Fruit fly (Drosophila melanogaster) whole organism, pupa: ENCODE measurements around the gene dysf.

Experiments
- CG10348 ChIP-seq: fragments of 200-800 bp; sonication (Bioruptor generic); IDR thresholded peaks from 2 replicates; pipeline ENCODE4 v1.3.6; 2022; ENCODE audit warnings: missing biosample characterization, missing genetic modification characterization
- CG12605 ChIP-seq: fragments of 200-800 bp; sonication (Bioruptor generic); IDR thresholded peaks from 2 replicates; pipeline ENCODE4 v1.3.6; 2022; ENCODE audit warnings: missing biosample characterization, missing genetic modification characterization
- CG13204 ChIP-seq: fragments of 200-800 bp; sonication (Bioruptor generic); optimal IDR thresholded peaks from 2 replicates; lab custom pipeline; 2018; ENCODE audit warnings: missing biosample characterization, mild to moderate bottlenecking, missing genetic modification characterization, moderate library complexity
- CG14655 ChIP-seq: fragments of 200-800 bp; sonication (Bioruptor generic); optimal IDR thresholded peaks from 3 replicates; lab custom pipeline; 2017; ENCODE audit warnings: mild to moderate bottlenecking, missing biosample characterization, missing genetic modification reagents, missing genetic modification characterization
- CG15710 ChIP-seq: fragments of 200-800 bp; sonication (Bioruptor generic); optimal IDR thresholded peaks from 2 replicates; lab custom pipeline; 2018; ENCODE audit warnings: missing biosample characterization, mild to moderate bottlenecking, missing genetic modification characterization, moderate library complexity
- CG17806 ChIP-seq: fragments of 200-800 bp; sonication (Bioruptor generic); optimal IDR thresholded peaks from 2 replicates; lab custom pipeline; 2018; ENCODE audit warnings: missing biosample characterization, mild to moderate bottlenecking, missing genetic modification characterization, moderate library complexity
- CG32121 ChIP-seq: fragments of 200-800 bp; sonication (Bioruptor generic); IDR thresholded peaks from 2 replicates; pipeline ENCODE4 v1.3.6; 2022; ENCODE audit warnings: missing biosample characterization, missing genetic modification characterization
- CG34367 ChIP-seq: fragments of 200-800 bp; sonication (Bioruptor generic); optimal IDR thresholded peaks from 2 replicates; lab custom pipeline; 2018; ENCODE audit warnings: missing biosample characterization, mild to moderate bottlenecking, missing genetic modification characterization
- CG4496 ChIP-seq: fragments of 200-800 bp; sonication (Bioruptor generic); IDR thresholded peaks from 3 replicates; pipeline ENCODE4 v1.3.6; 2022; ENCODE audit warnings: missing biosample characterization, missing genetic modification characterization
- CG8159 ChIP-seq: fragments of 200-800 bp; sonication (Bioruptor generic); optimal IDR thresholded peaks from 3 replicates; lab custom pipeline; 2018; ENCODE audit warnings: missing biosample characterization, mild to moderate bottlenecking, missing genetic modification characterization, moderate library complexity
- CG8301 ChIP-seq: fragments of 200-800 bp; sonication (Bioruptor generic); optimal IDR thresholded peaks from 2 replicates; lab custom pipeline; 2018; ENCODE audit warnings: missing biosample characterization, mild to moderate bottlenecking, missing genetic modification characterization
- CG9948 ChIP-seq: fragments of 200-800 bp; sonication (Bioruptor generic); optimal IDR thresholded peaks from 2 replicates; lab custom pipeline; 2018; ENCODE audit warnings: missing biosample characterization, mild to moderate bottlenecking, missing genetic modification characterization, moderate library complexity
- D1 ChIP-seq: fragments of 200-800 bp; sonication (Bioruptor generic); optimal IDR thresholded peaks from 2 replicates; lab custom pipeline; 2018; ENCODE audit warnings: missing biosample characterization, mild to moderate bottlenecking, missing genetic modification characterization, moderate library complexity
- EcR ChIP-seq: fragments of 200-800 bp; sonication (Bioruptor generic); optimal IDR thresholded peaks from 3 replicates; lab custom pipeline; 2019; ENCODE audit warnings: missing biosample characterization, missing genetic modification characterization, mild to moderate bottlenecking, moderate library complexity, missing genetic modification reagents
- Ets98B ChIP-seq: fragments of 200-800 bp; sonication (Bioruptor generic); IDR thresholded peaks from 2 replicates; pipeline ENCODE4 v1.3.6; 2022; ENCODE audit warnings: missing biosample characterization, missing genetic modification characterization
- Pif1A ChIP-seq: fragments of 200-800 bp; sonication (Bioruptor generic); optimal IDR thresholded peaks from 3 replicates; lab custom pipeline; 2016; ENCODE audit warnings: missing biosample characterization, missing genetic modification characterization
- Pif1B ChIP-seq: fragments of 200-800 bp; sonication (Bioruptor generic); optimal IDR thresholded peaks from 3 replicates; lab custom pipeline; 2016; ENCODE audit warnings: missing biosample characterization, missing genetic modification characterization
- Snoo ChIP-seq: fragments of 200-800 bp; sonication (Bioruptor generic); optimal IDR thresholded peaks from 3 replicates; lab custom pipeline; 2017; ENCODE audit warnings: missing biosample characterization, mild to moderate bottlenecking, missing genetic modification characterization, inconsistent platforms
- fd96Ca ChIP-seq: fragments of 200-800 bp; sonication (Bioruptor generic); IDR thresholded peaks from 3 replicates; pipeline ENCODE4 v1.3.6; 2022; ENCODE audit warnings: missing biosample characterization, missing genetic modification characterization
- gl ChIP-seq: fragments of 200-800 bp; sonication (Bioruptor generic); optimal IDR thresholded peaks from 2 replicates; lab custom pipeline; 2018; ENCODE audit warnings: missing biosample characterization, mild to moderate bottlenecking, missing genetic modification characterization
- rn ChIP-seq: fragments of 200-800 bp; sonication (Bioruptor generic); IDR thresholded peaks from 2 replicates; pipeline ENCODE4 v1.3.6; 2022; ENCODE audit warnings: missing biosample characterization, missing genetic modification characterization

The dysf gene

dm6 chr3R:26052150-26052908 lies 46.2 kb downstream of the dysf start, which contains the start of the genes Exo84 and Vps2:
Gene Exo84, minus strand, starts transcription at chr3R:26052257.
Gene Vps2, plus strand, starts transcription at chr3R:26052821.
- TF ChIP-seq CG34367, result peak; percentile 26
- peak; percentile 47 for TF ChIP-seq CG9948
- TF ChIP-seq CG14655, result no peak
- TF ChIP-seq EcR (GFP tag; lab: Kevin White, UChicago), result no peak
- no peak for TF ChIP-seq Pif1B (GFP tag; lab: Kevin White, UChicago)
- TF ChIP-seq Pif1A (GFP tag; lab: Kevin White, UChicago), result no peak
- TF ChIP-seq CG17806 (tag; lab: Kevin White, UChicago), result peak; percentile 24
- no peak for TF ChIP-seq CG8301 (tag; lab: Kevin White, UChicago)
- TF ChIP-seq Snoo (tag; lab: Kevin White, UChicago), result peak; percentile 7
- TF ChIP-seq CG4496 (GFP tag; lab: Robert Waterston, UW), result no peak
- TF ChIP-seq CG32121 (GFP tag; lab: Robert Waterston, UW), result no peak
- no peak for TF ChIP-seq gl (tag; lab: Kevin White, UChicago)
- no peak for TF ChIP-seq CG8159 (tag; lab: Kevin White, UChicago)
- TF ChIP-seq CG13204 (GFP tag; lab: Kevin White, UChicago), result no peak
- no peak for TF ChIP-seq Ets98B (GFP tag; lab: Robert Waterston, UW)
- 0 out of 2 replicates have a peak, but pooled peaks have one; percentile 27 for TF ChIP-seq CG10348
- no peak for TF ChIP-seq fd96Ca (GFP tag; lab: Robert Waterston, UW)
- TF ChIP-seq rn (GFP tag; lab: Robert Waterston, UW), result no peak
- TF ChIP-seq D1, result no peak
- no peak for TF ChIP-seq CG12605 (GFP tag; lab: Robert Waterston, UW)
- TF ChIP-seq CG15710, result peak; percentile 53
- TF ChIP-seq, all 21 proteins: peak for 6

dm6 chr3R:26042131-26042885 lies 56.2 kb downstream of the dysf start:
- peak; percentile 97 for TF ChIP-seq CG14655
- TF ChIP-seq fd96Ca (GFP tag; lab: Robert Waterston, UW), result peak; percentile 99
- peak; percentile 93 for TF ChIP-seq CG34367
- peak; percentile 99 for TF ChIP-seq CG4496 (GFP tag; lab: Robert Waterston, UW)
- peak; percentile 77 for TF ChIP-seq CG13204 (GFP tag; lab: Kevin White, UChicago)
- peak; percentile 95 for TF ChIP-seq CG17806 (tag; lab: Kevin White, UChicago)
- peak; percentile 93 for TF ChIP-seq CG8159 (tag; lab: Kevin White, UChicago)
- peak; percentile 94 for TF ChIP-seq CG15710
- peak; percentile 99 for TF ChIP-seq Ets98B (GFP tag; lab: Robert Waterston, UW)
- TF ChIP-seq D1, result peak; percentile 59
- TF ChIP-seq Snoo (tag; lab: Kevin White, UChicago), result peak; percentile 95
- TF ChIP-seq CG8301 (tag; lab: Kevin White, UChicago), result peak; percentile 96
- peak; percentile 91 for TF ChIP-seq CG10348
- TF ChIP-seq CG32121 (GFP tag; lab: Robert Waterston, UW), result peak; percentile 98
- peak; percentile 94 for TF ChIP-seq Pif1B (GFP tag; lab: Kevin White, UChicago)
- TF ChIP-seq rn (GFP tag; lab: Robert Waterston, UW), result peak; percentile 97
- TF ChIP-seq CG12605 (GFP tag; lab: Robert Waterston, UW), result peak; percentile 96
- peak; percentile 95 for TF ChIP-seq CG9948
- TF ChIP-seq gl (tag; lab: Kevin White, UChicago), result peak; percentile 84
- TF ChIP-seq Pif1A (GFP tag; lab: Kevin White, UChicago), result peak; percentile 98
- TF ChIP-seq EcR (GFP tag; lab: Kevin White, UChicago), result peak; percentile 17
- TF ChIP-seq, all 21 proteins: peak for 21

dm6 chr3R:26041417-26042101 lies 57.0 kb downstream of the dysf start, which contains the start of gene gro:
Gene gro, plus strand, starts transcription at chr3R:26041736.
- TF ChIP-seq CG13204 (GFP tag; lab: Kevin White, UChicago) (no peak), D1 (peak; percentile 57), rn (GFP tag; lab: Robert Waterston, UW) (peak; percentile 70), CG15710 (peak; percentile 38), CG10348 (no peak), CG9948 (peak; percentile 40), CG8301 (tag; lab: Kevin White, UChicago) (peak; percentile 13), fd96Ca (GFP tag; lab: Robert Waterston, UW) (peak; percentile 47), CG12605 (GFP tag; lab: Robert Waterston, UW) (no peak), Pif1A (GFP tag; lab: Kevin White, UChicago) (peak; percentile 66), EcR (GFP tag; lab: Kevin White, UChicago) (no peak), CG8159 (tag; lab: Kevin White, UChicago) (peak; percentile 38), CG17806 (tag; lab: Kevin White, UChicago) (peak; percentile 51), Pif1B (GFP tag; lab: Kevin White, UChicago) (no peak), Snoo (tag; lab: Kevin White, UChicago) (peak; percentile 17), Ets98B (GFP tag; lab: Robert Waterston, UW) (peak; percentile 55), CG4496 (GFP tag; lab: Robert Waterston, UW) (peak; percentile 75), CG34367 (no peak), CG32121 (GFP tag; lab: Robert Waterston, UW) (peak; percentile 51; the same call in 1 of the 2 replicates), gl (tag; lab: Kevin White, UChicago) (no peak), CG14655 (peak; percentile 36)

- TF ChIP-seq CG8159 (tag; lab: Kevin White, UChicago) (no peak), CG8301 (tag; lab: Kevin White, UChicago) (no peak), D1 (no peak), Ets98B (GFP tag; lab: Robert Waterston, UW) (no peak)
- TF ChIP-seq, all 21 proteins: peak for 0
Observed at dm6 chr3R:26039793-26040335, 58.6 kb downstream of the dysf start.
